Worm (Caenorhabditis elegans) whole organism, early embryonic: ENCODE data around the gene Y47D3A.31.
A peak's percentile ranks its signal among the peaks of the same experiment; 100 is the strongest.

Experiments used
- B0310.2 ChIP-seq: sonication (generic microtip); optimal IDR thresholded peaks from 2 replicates; lab custom pipeline; 2016; ENCODE audit warnings: mild to moderate bottlenecking, missing genetic modification characterization, missing compliant biosample characterization
- F13C5.2 ChIP-seq: sonication (generic microtip); optimal IDR thresholded peaks from 2 replicates; lab custom pipeline; 2017; ENCODE audit warnings: mild to moderate bottlenecking, missing genetic modification characterization, inconsistent platforms, missing compliant biosample characterization
- aly-1 ChIP-seq: sonication (generic microtip); optimal IDR thresholded peaks from 2 replicates; lab custom pipeline; 2016; ENCODE audit warnings: missing genetic modification characterization, missing compliant biosample characterization
- ama-1 ChIP-seq: fragments of 150-350 bp; optimal IDR thresholded peaks from 2 replicates; lab custom pipeline; 2014
- ceh-13 ChIP-seq: fragments of 200-800 bp; sonication (Bioruptor generic); optimal IDR thresholded peaks from 2 replicates; lab custom pipeline; 2018; ENCODE audit warnings: mild to moderate bottlenecking, missing genetic modification characterization, missing compliant biosample characterization
- ceh-36 ChIP-seq: sonication (generic microtip); optimal IDR thresholded peaks from 2 replicates; lab custom pipeline; 2016; ENCODE audit warnings: missing genetic modification characterization, inconsistent platforms, missing compliant biosample characterization
- ets-7 ChIP-seq: sonication (generic microtip); optimal IDR thresholded peaks from 2 replicates; lab custom pipeline; 2016; ENCODE audit warnings: missing genotype, missing genetic modification characterization, missing compliant biosample characterization
- flt-1 ChIP-seq: fragments of 200-800 bp; sonication (Bioruptor generic); IDR thresholded peaks from 2 replicates; pipeline ENCODE4 v1.3.6; 2022; ENCODE audit warnings: missing genetic modification characterization, missing compliant biosample characterization
- hmbx-1 ChIP-seq: sonication (generic microtip); optimal IDR thresholded peaks from 2 replicates; lab custom pipeline; 2016; ENCODE audit warnings: mild to moderate bottlenecking, missing genetic modification characterization, missing compliant biosample characterization
- hmg-4 ChIP-seq: fragments of 200-800 bp; sonication (Bioruptor generic); optimal IDR thresholded peaks from 2 replicates; lab custom pipeline; 2018; ENCODE audit warnings: mild to moderate bottlenecking, missing genetic modification characterization, missing compliant biosample characterization
- hnd-1 ChIP-seq: sonication (generic microtip); optimal IDR thresholded peaks from 2 replicates; lab custom pipeline; 2016; ENCODE audit warnings: missing genetic modification characterization, missing compliant biosample characterization
- pes-1 ChIP-seq: fragments of 200-800 bp; sonication (Bioruptor generic); IDR thresholded peaks from 2 replicates; pipeline ENCODE4 v1.3.6; 2022; ENCODE audit warnings: missing genetic modification reagents, missing genetic modification characterization, missing compliant biosample characterization
- scrt-1 ChIP-seq: fragments of 200-800 bp; sonication (Bioruptor generic); IDR thresholded peaks from 2 replicates; pipeline ENCODE4 v1.3.6; 2022; ENCODE audit warnings: missing genetic modification characterization, missing compliant biosample characterization
- sea-1 ChIP-seq: fragments of 200-800 bp; sonication (Bioruptor generic); conservative IDR thresholded peaks from 2 replicates; pipeline ENCODE4 v1.3.6; 2022; ENCODE audit warnings: missing genetic modification characterization, missing compliant biosample characterization
- tbx-11 ChIP-seq: fragments of 200-800 bp; sonication (Bioruptor generic); IDR thresholded peaks from 2 replicates; pipeline ENCODE4 v1.3.6; 2022; ENCODE audit warnings: missing genetic modification characterization, missing compliant biosample characterization
- tbx-37 ChIP-seq: fragments of 200-800 bp; sonication (Bioruptor generic); conservative IDR thresholded peaks from 2 replicates; pipeline ENCODE4 v1.3.6; 2022; ENCODE audit warnings: missing genetic modification reagents, missing genetic modification characterization, missing compliant biosample characterization
- tra-4 ChIP-seq: sonication (generic microtip); optimal IDR thresholded peaks from 2 replicates; lab custom pipeline; 2017; ENCODE audit warnings: missing genetic modification characterization, missing compliant biosample characterization

Y47D3A.31 gene

DNA sequence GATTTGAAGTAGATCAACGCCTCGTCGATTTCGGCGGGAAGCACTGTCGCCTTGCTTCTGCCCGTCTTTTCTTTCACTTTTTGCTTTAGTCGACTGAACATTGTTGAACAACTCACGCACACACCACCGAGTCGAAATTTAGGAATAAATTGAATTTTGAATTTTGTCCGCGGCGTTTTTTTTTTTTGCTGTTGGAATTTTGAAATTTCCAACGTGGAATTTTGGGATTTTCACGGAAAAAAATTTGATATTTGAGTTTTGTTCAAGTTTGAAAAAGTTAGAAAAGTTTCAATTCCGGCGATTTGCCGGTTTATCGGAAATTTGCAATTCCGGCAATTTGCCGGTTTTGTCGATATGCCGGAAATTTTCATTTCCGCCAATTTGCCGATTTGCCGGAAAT lies at the start of gene Y47D3A.31:
TSS of gene Y47D3A.31 (minus strand) at position 101 of the 400 bp plus-strand sequence.
- TF ChIP-seq ceh-36 (tag; lab: Kevin White, UChicago) (no peak), tbx-37 (GFP tag; lab: Robert Waterston, UW) (no peak), scrt-1 (GFP tag; lab: Robert Waterston, UW) (no peak), tra-4 (no peak), B0310.2 (tag; lab: Kevin White, UChicago) (no peak), tbx-11 (GFP tag; lab: Robert Waterston, UW) (no peak), hmg-4 (no peak), F13C5.2 (tag; lab: Kevin White, UChicago) (no peak), sea-1 (GFP tag; lab: Robert Waterston, UW) (no peak), flt-1 (no peak), hnd-1 (tag; lab: Kevin White, UChicago) (no peak), hmbx-1 (tag; lab: Kevin White, UChicago) (no peak)

- no peak for TF ChIP-seq hmg-4
- peak; percentile 9; the same call in 1 of the 2 replicates for TF ChIP-seq pes-1 (GFP tag; lab: Robert Waterston, UW)
Observed at ce11 chrIII:11202992-11203391, 46.0 kb upstream of the Y47D3A.31 start.

ce11 chrIII:11200879-11201518 lies 44.0 kb upstream of the Y47D3A.31 start:
- TF ChIP-seq tbx-11 (GFP tag; lab: Robert Waterston, UW): no peak
- no peak for TF ChIP-seq ceh-13 (GFP tag; lab: Kevin White, UChicago)
- no peak for TF ChIP-seq B0310.2 (tag; lab: Kevin White, UChicago)
- no peak for TF ChIP-seq F13C5.2 (tag; lab: Kevin White, UChicago)
- TF ChIP-seq aly-1 (tag; lab: Kevin White, UChicago): no peak
- no peak for TF ChIP-seq tra-4
- TF ChIP-seq sea-1 (GFP tag; lab: Robert Waterston, UW): no peak
- no peak for TF ChIP-seq flt-1
- TF ChIP-seq scrt-1 (GFP tag; lab: Robert Waterston, UW): no peak
- TF ChIP-seq hmbx-1 (tag; lab: Kevin White, UChicago): no peak
- TF ChIP-seq pes-1 (GFP tag; lab: Robert Waterston, UW): no peak
- no peak for TF ChIP-seq ceh-36 (tag; lab: Kevin White, UChicago)
- no peak for TF ChIP-seq hmg-4
- no peak for TF ChIP-seq ama-1 (lab: Kevin White, UChicago)

DNA sequence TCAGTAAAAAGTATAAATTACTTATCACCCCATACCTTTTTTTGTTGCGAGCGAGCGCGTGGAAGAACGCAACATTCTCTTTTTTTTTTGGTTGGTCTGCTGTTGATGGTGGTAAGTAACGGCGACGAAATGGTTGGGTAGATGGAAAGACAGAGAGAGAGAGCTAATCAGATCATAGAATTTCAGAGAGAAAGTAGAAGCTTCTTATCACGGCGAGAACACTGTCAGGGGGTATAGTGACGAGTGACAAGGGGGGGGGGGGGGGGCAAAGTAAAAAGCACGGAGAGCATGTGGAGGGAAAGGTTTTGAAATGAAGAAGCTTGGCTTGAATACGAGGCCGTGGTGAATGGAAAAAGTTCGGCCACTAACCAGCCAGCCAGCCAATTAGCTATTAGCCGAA lies 40.3 kb upstream of the Y47D3A.31 start:
- TF ChIP-seq aly-1 (tag; lab: Kevin White, UChicago) (no peak), flt-1 (no peak), ceh-36 (tag; lab: Kevin White, UChicago) (no peak), B0310.2 (tag; lab: Kevin White, UChicago) (no peak)

ce11 chrIII:11195553-11195952 lies 38.6 kb upstream of the Y47D3A.31 start:
- TF ChIP-seq aly-1 (tag; lab: Kevin White, UChicago) (no peak), ets-7 (tag; lab: Kevin White, UChicago) (no peak), B0310.2 (tag; lab: Kevin White, UChicago) (no peak), ama-1 (lab: Kevin White, UChicago) (no peak), tra-4 (no peak), hnd-1 (tag; lab: Kevin White, UChicago) (no peak), tbx-11 (GFP tag; lab: Robert Waterston, UW) (no peak), ceh-13 (GFP tag; lab: Kevin White, UChicago) (no peak), flt-1 (no peak)

DNA sequence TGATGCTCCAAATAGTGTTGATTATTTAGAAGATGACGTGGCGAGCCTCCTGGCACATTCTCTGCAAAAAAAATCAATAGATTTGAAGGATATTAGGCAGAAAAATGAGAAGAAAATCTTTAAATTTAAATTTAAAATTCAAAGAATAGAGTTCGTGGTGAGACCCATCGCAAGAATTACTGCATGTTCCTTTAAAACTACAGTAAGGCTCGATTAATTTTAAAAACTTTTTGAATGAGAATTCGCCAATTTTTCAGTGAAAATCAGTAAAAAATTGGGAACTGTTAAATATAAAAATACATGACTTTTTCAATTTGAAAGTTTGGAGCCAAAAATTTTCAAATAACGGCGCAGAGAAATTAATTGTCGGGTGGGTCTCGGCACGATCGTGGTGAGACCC lies 38.1 kb upstream of the Y47D3A.31 start, which contains the start of gene tra-1:
TSS of gene tra-1 (minus strand) at position 62 of the 400 bp plus-strand sequence.
- TF ChIP-seq sea-1 (GFP tag; lab: Robert Waterston, UW): no peak
- TF ChIP-seq tbx-11 (GFP tag; lab: Robert Waterston, UW): no peak
- TF ChIP-seq hnd-1 (tag; lab: Kevin White, UChicago): no peak
- TF ChIP-seq ceh-36 (tag; lab: Kevin White, UChicago): no peak
- TF ChIP-seq ets-7 (tag; lab: Kevin White, UChicago): no peak
- TF ChIP-seq tbx-37 (GFP tag; lab: Robert Waterston, UW): no peak
- no peak for TF ChIP-seq F13C5.2 (tag; lab: Kevin White, UChicago)
- TF ChIP-seq aly-1 (tag; lab: Kevin White, UChicago): no peak
- no peak for TF ChIP-seq B0310.2 (tag; lab: Kevin White, UChicago)
- no peak for TF ChIP-seq hmbx-1 (tag; lab: Kevin White, UChicago)

ce11 chrIII:11194123-11194522 lies 37.1 kb upstream of the Y47D3A.31 start:
- no peak for TF ChIP-seq hnd-1 (tag; lab: Kevin White, UChicago)
- TF ChIP-seq tbx-37 (GFP tag; lab: Robert Waterston, UW): no peak
- peak; percentile 85 for TF ChIP-seq ceh-36 (tag; lab: Kevin White, UChicago)
- TF ChIP-seq pes-1 (GFP tag; lab: Robert Waterston, UW): no peak
- TF ChIP-seq sea-1 (GFP tag; lab: Robert Waterston, UW): no peak

DNA sequence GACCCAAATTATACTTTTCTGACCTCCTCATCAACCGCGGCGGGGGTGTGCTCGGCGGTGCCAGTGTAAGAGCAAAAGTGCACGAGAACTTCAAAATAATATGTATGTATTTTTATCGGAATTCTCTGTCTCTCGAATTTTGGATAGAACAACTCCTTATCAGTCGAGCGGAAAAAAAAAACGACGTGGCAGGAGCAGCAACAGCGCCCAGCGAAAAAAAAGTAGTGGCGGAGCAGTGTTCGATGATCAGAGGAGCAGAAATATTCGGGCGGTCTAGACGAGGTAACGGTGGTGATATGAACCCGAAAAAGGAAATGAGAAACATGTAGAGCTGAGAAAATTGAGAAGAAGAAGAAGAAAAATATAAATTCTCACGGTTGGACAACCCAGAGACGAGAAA lies 36.3 kb upstream of the Y47D3A.31 start:
- no peak for TF ChIP-seq hmbx-1 (tag; lab: Kevin White, UChicago)
- no peak for TF ChIP-seq F13C5.2 (tag; lab: Kevin White, UChicago)
- no peak for TF ChIP-seq aly-1 (tag; lab: Kevin White, UChicago)
- TF ChIP-seq pes-1 (GFP tag; lab: Robert Waterston, UW): no peak
- TF ChIP-seq hnd-1 (tag; lab: Kevin White, UChicago): no peak
- TF ChIP-seq ceh-13 (GFP tag; lab: Kevin White, UChicago): no peak
- no peak for TF ChIP-seq ceh-36 (tag; lab: Kevin White, UChicago)
- TF ChIP-seq B0310.2 (tag; lab: Kevin White, UChicago): no peak
- no peak for TF ChIP-seq tra-4
- TF ChIP-seq tbx-37 (GFP tag; lab: Robert Waterston, UW): no peak
- TF ChIP-seq tbx-11 (GFP tag; lab: Robert Waterston, UW): no peak
- no peak for TF ChIP-seq ama-1 (lab: Kevin White, UChicago)
- no peak for TF ChIP-seq ets-7 (tag; lab: Kevin White, UChicago)
- no peak for TF ChIP-seq flt-1
- no peak for TF ChIP-seq scrt-1 (GFP tag; lab: Robert Waterston, UW)
- no peak for TF ChIP-seq sea-1 (GFP tag; lab: Robert Waterston, UW)
- no peak for TF ChIP-seq hmg-4
